Worm (Caenorhabditis elegans) whole organism, dauer: ENCODE measurements around the gene oac-11.

Source experiments
- unc-62 ChIP-seq: sonication (generic microtip); optimal IDR thresholded peaks from 2 replicates; lab custom pipeline; 2017; ENCODE audit warnings: missing biosample characterization, missing genetic modification reagents, missing genetic modification characterization

Gene oac-11

ce11 chrII:3860826-3861225, at the start of gene oac-11:
TSS of gene oac-11 (minus strand) at chrII:3860926.
- no peak for TF ChIP-seq unc-62 (GFP tag; lab: Kevin White, UChicago)

- no peak for TF ChIP-seq unc-62 (GFP tag; lab: Kevin White, UChicago)
Measured at ce11 chrII:3909301-3909700, 48.6 kb upstream of the oac-11 start.

- TF ChIP-seq unc-62 (GFP tag; lab: Kevin White, UChicago) = no peak
Measured at ce11 chrII:3908135-3908534, 47.4 kb upstream of the oac-11 start.

ce11 chrII:3906615-3907190, 46.0 kb upstream of the oac-11 start, which contains the start of the genes F53C3.11 and fbxb-103:
TSS of gene F53C3.11 (minus strand) at chrII:3906715.
TSS of gene fbxb-103 (plus strand) at chrII:3907140.
- TF ChIP-seq unc-62 (GFP tag; lab: Kevin White, UChicago) = no peak

- TF ChIP-seq unc-62 (GFP tag; lab: Kevin White, UChicago) = no peak
Measured at ce11 chrII:3902798-3903197, 42.1 kb upstream of the oac-11 start, which contains the start of gene F53C3.3. TSS of gene F53C3.3 (plus strand) at chrII:3902856.

ce11 chrII:3901108-3901507, 40.4 kb upstream of the oac-11 start, which contains the start of gene F53C3.4:
TSS of gene F53C3.4 (plus strand) at chrII:3901408.
- no peak for TF ChIP-seq unc-62 (GFP tag; lab: Kevin White, UChicago)

- TF ChIP-seq unc-62 (GFP tag; lab: Kevin White, UChicago) = no peak
Measured at ce11 chrII:3897758-3898494, 37.2 kb upstream of the oac-11 start, which contains the start of gene F53C3.6. TSS of gene F53C3.6 (plus strand) at chrII:3898142.

- no peak for TF ChIP-seq unc-62 (GFP tag; lab: Kevin White, UChicago)
Measured at ce11 chrII:3896920-3897319, 36.2 kb upstream of the oac-11 start.

ce11 chrII:3894755-3895154, 34.0 kb upstream of the oac-11 start, which contains the start of gene F53C3.7:
TSS of gene F53C3.7 (plus strand) at chrII:3895055.
- TF ChIP-seq unc-62 (GFP tag; lab: Kevin White, UChicago) = no peak

- no peak for TF ChIP-seq unc-62 (GFP tag; lab: Kevin White, UChicago)
Measured at ce11 chrII:3893911-3894310, 33.2 kb upstream of the oac-11 start.

ce11 chrII:3891124-3891523, 30.4 kb upstream of the oac-11 start, which contains the start of gene F53C3.8:
TSS of gene F53C3.8 (plus strand) at chrII:3891424.
- TF ChIP-seq unc-62 (GFP tag; lab: Kevin White, UChicago) = no peak

- no peak for TF ChIP-seq unc-62 (GFP tag; lab: Kevin White, UChicago)
Measured at ce11 chrII:3879945-3880344, 19.2 kb upstream of the oac-11 start, which contains the start of gene nhr-166. TSS of gene nhr-166 (plus strand) at chrII:3880245.

- no peak for TF ChIP-seq unc-62 (GFP tag; lab: Kevin White, UChicago)
Measured at ce11 chrII:3878330-3878729, 17.6 kb upstream of the oac-11 start, which contains the start of gene srh-250. TSS of gene srh-250 (plus strand) at chrII:3878630.

ce11 chrII:3877874-3878273, 17.1 kb upstream of the oac-11 start, which contains the start of gene sdz-7:
TSS of gene sdz-7 (minus strand) at chrII:3877974.
- TF ChIP-seq unc-62 (GFP tag; lab: Kevin White, UChicago) = no peak

- TF ChIP-seq unc-62 (GFP tag; lab: Kevin White, UChicago) = no peak
Measured at ce11 chrII:3877127-3877526, 16.4 kb upstream of the oac-11 start, which contains the start of gene nep-3. TSS of gene nep-3 (minus strand) at chrII:3877227.

ce11 chrII:3869601-3870000, 8.9 kb upstream of the oac-11 start, which contains the start of gene oac-10:
TSS of gene oac-10 (plus strand) at chrII:3869901.
- TF ChIP-seq unc-62 (GFP tag; lab: Kevin White, UChicago) = no peak
